In the genomic region with DNA sequence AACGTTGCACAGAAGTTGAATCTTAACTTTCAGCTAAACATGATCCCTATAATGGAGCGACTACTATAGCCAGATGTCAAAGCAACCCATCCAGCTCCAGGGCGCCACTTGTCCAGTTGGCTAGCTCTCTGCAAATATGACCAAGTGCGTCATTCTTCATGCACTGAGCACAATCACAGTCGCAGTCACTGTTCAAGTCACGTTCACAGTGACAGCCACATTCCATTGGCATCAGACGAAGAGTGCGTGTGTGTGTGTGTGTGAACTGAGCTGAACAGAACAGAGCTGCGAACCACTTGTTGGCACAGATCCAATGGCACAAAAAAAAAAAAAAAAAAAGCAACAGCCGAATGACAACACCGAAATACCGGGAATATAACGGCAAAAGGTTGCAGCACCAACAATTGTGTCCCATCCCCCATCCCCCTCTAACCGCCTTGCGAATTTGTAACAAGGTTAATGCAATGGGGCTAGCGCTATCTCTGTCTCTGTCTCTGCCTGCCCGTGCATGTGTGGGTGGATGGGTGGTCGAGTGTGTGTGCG, we compare ENCODE assay signal across 3 fruit fly cellular contexts.
TF ChIP-seq lines count a peak whose summit lies in the region.

No protein-coding gene starts in this region.

- no peak for TF ChIP-seq CTCF in whole organism, embryonic (GFP tag; optimal IDR thresholded peaks at IDR 0.05; lab: Kevin White, UChicago)

TF ChIP-seq in whole organism, embryonic, 481 proteins besides CTCF, POLR2A, EP300 and RAD21 (continues in another document):
- TF ChIP-seq Hmr (GFP tag; optimal IDR thresholded peaks at IDR 0.05; lab: Kevin White, UChicago), result no peak
- no peak for TF ChIP-seq CG13624 (GFP tag; optimal IDR thresholded peaks at IDR 0.05; lab: Kevin White, UChicago)
- no peak for TF ChIP-seq sisA (GFP tag; IDR thresholded peaks at IDR 0.05; lab: Robert Waterston, UW)
- no peak for TF ChIP-seq twi (tag; optimal IDR thresholded peaks at IDR 0.05; lab: Kevin White, UChicago)
- no peak for TF ChIP-seq CG9932 (GFP tag; IDR thresholded peaks at IDR 0.05; lab: Robert Waterston, UW)
- TF ChIP-seq bab2 (GFP tag; optimal IDR thresholded peaks at IDR 0.05; lab: Kevin White, UChicago), result no peak
- TF ChIP-seq chinmo (GFP tag; IDR thresholded peaks at IDR 0.05; lab: Robert Waterston, UW; ENCODE audit: partially characterized antibody), result 0 out of 4 replicates have a peak, but pooled peaks have one; percentile 59
- TF ChIP-seq CG8290 (GFP tag; optimal IDR thresholded peaks at IDR 0.05; lab: Kevin White, UChicago), result no peak
- TF ChIP-seq CG8290 (tag; optimal IDR thresholded peaks at IDR 0.05; lab: Kevin White, UChicago), result no peak
- TF ChIP-seq Drgx (GFP tag; IDR thresholded peaks at IDR 0.05; lab: Robert Waterston, UW), result peak; percentile 42; the same call in 1 of the 2 replicates
- 0 out of 3 replicates have a peak, but pooled peaks have one; percentile 10 for TF ChIP-seq knrl (GFP tag; IDR thresholded peaks at IDR 0.05; lab: Robert Waterston, UW; ENCODE audit: partially characterized antibody)
- no peak for TF ChIP-seq CG12391 (tag; optimal IDR thresholded peaks at IDR 0.05; lab: Kevin White, UChicago)
- TF ChIP-seq CG17568 (GFP tag; optimal IDR thresholded peaks at IDR 0.05; lab: Kevin White, UChicago), result no peak
- no peak for TF ChIP-seq Lpt (GFP tag; optimal IDR thresholded peaks at IDR 0.05; lab: Kevin White, UChicago)
- TF ChIP-seq pfk (GFP tag; optimal IDR thresholded peaks at IDR 0.05; lab: Kevin White, UChicago), result no peak
- no peak for TF ChIP-seq NC2α (GFP tag; optimal IDR thresholded peaks at IDR 0.05; lab: Kevin White, UChicago)
- TF ChIP-seq cg (GFP tag; optimal IDR thresholded peaks at IDR 0.05; lab: Kevin White, UChicago), result peak; percentile 50
- TF ChIP-seq kah (GFP tag; optimal IDR thresholded peaks at IDR 0.05; lab: Kevin White, UChicago), result peak; percentile 28
- TF ChIP-seq CG9727 (GFP tag; optimal IDR thresholded peaks at IDR 0.05; lab: Kevin White, UChicago), result no peak
- no peak for TF ChIP-seq CG17186 (GFP tag; optimal IDR thresholded peaks at IDR 0.05; lab: Kevin White, UChicago)
- no peak for TF ChIP-seq chn (GFP tag; optimal IDR thresholded peaks at IDR 0.05; lab: Kevin White, UChicago)
- TF ChIP-seq CG7745 (tag; optimal IDR thresholded peaks at IDR 0.05; lab: Kevin White, UChicago), result no peak
- no peak for TF ChIP-seq Mad (GFP tag; optimal IDR thresholded peaks at IDR 0.05; lab: Kevin White, UChicago)
- no peak for TF ChIP-seq CG7987 (GFP tag; optimal IDR thresholded peaks at IDR 0.05; lab: Kevin White, UChicago)
- TF ChIP-seq HHEX (GFP tag; optimal IDR thresholded peaks at IDR 0.05; lab: Kevin White, UChicago), result no peak
- no peak for TF ChIP-seq Ssrp (tag; optimal IDR thresholded peaks at IDR 0.05; lab: Kevin White, UChicago)
- TF ChIP-seq CG6854 (GFP tag; optimal IDR thresholded peaks at IDR 0.05; lab: Kevin White, UChicago), result no peak
- TF ChIP-seq CG13123 (GFP tag; optimal IDR thresholded peaks at IDR 0.05; lab: Kevin White, UChicago), result no peak

TF ChIP-seq in whole organism, prepupa, 60 proteins besides CTCF, POLR2A, EP300 and RAD21:
- TF ChIP-seq CG7368 (GFP tag; optimal IDR thresholded peaks at IDR 0.05; lab: Kevin White, UChicago), result peak; percentile 6
- 0 out of 2 replicates have a peak, but pooled peaks have one; percentile 22 for TF ChIP-seq CG15336 (GFP tag; IDR thresholded peaks at IDR 0.05; lab: Robert Waterston, UW)
- TF ChIP-seq CG32006 (GFP tag; optimal IDR thresholded peaks at IDR 0.05; lab: Kevin White, UChicago), result no peak
- peak; percentile 58; the same call in 1 of the 3 replicates for TF ChIP-seq eg (GFP tag; IDR thresholded peaks at IDR 0.05; lab: Robert Waterston, UW)
- no peak for TF ChIP-seq net (GFP tag; optimal IDR thresholded peaks at IDR 0.05; lab: Kevin White, UChicago)

TF ChIP-seq in whole organism, pupa, 21 proteins besides CTCF, POLR2A, EP300 and RAD21:
- TF ChIP-seq Snoo (tag; optimal IDR thresholded peaks at IDR 0.05; lab: Kevin White, UChicago) (no peak), CG8159 (tag; optimal IDR thresholded peaks at IDR 0.05; lab: Kevin White, UChicago) (no peak), CG34367 (tag; optimal IDR thresholded peaks at IDR 0.05; lab: Kevin White, UChicago) (no peak), fd96Ca (GFP tag; IDR thresholded peaks at IDR 0.05; lab: Robert Waterston, UW) (peak; percentile 55; the same call in 1 of the 3 replicates), CG13204 (GFP tag; optimal IDR thresholded peaks at IDR 0.05; lab: Kevin White, UChicago) (no peak), CG12605 (GFP tag; IDR thresholded peaks at IDR 0.05; lab: Robert Waterston, UW) (peak; percentile 76), CG10348 (GFP tag; IDR thresholded peaks at IDR 0.05; lab: Robert Waterston, UW) (no peak), CG4496 (GFP tag; IDR thresholded peaks at IDR 0.05; lab: Robert Waterston, UW) (peak; percentile 74), CG32121 (GFP tag; IDR thresholded peaks at IDR 0.05; lab: Robert Waterston, UW) (peak; percentile 67), D1 (tag; optimal IDR thresholded peaks at IDR 0.05; lab: Kevin White, UChicago) (no peak), CG8301 (tag; optimal IDR thresholded peaks at IDR 0.05; lab: Kevin White, UChicago) (no peak), CG9948 (tag; optimal IDR thresholded peaks at IDR 0.05; lab: Kevin White, UChicago) (no peak), Ets98B (GFP tag; IDR thresholded peaks at IDR 0.05; lab: Robert Waterston, UW) (peak; percentile 50), CG14655 (GFP tag; optimal IDR thresholded peaks at IDR 0.05; lab: Kevin White, UChicago) (no peak), EcR (GFP tag; optimal IDR thresholded peaks at IDR 0.05; lab: Kevin White, UChicago) (no peak), CG15710 (tag; optimal IDR thresholded peaks at IDR 0.05; lab: Kevin White, UChicago) (no peak), gl (tag; optimal IDR thresholded peaks at IDR 0.05; lab: Kevin White, UChicago) (no peak), Pif1A (GFP tag; optimal IDR thresholded peaks at IDR 0.05; lab: Kevin White, UChicago) (no peak), Pif1B (GFP tag; optimal IDR thresholded peaks at IDR 0.05; lab: Kevin White, UChicago) (no peak), CG17806 (tag; optimal IDR thresholded peaks at IDR 0.05; lab: Kevin White, UChicago) (no peak), rn (GFP tag; IDR thresholded peaks at IDR 0.05; lab: Robert Waterston, UW) (no peak)
